Worm (Caenorhabditis elegans): ENCODE data around the gene ztf-16.

Gene ztf-16

ce11 chrX:4788958-4789357 lies 22.4 kb downstream of the ztf-16 start (continued):
- TF ChIP-seq nhr-10 (tag; optimal IDR thresholded peaks at IDR 0.05) (no peak), ztf-11 (tag; optimal IDR thresholded peaks at IDR 0.05) (no peak), snpc-4 (tag; optimal IDR thresholded peaks at IDR 0.05) (no peak)

ce11 chrX:4787525-4787924 lies 23.8 kb downstream of the ztf-16 start:
- no peak for TF ChIP-seq nhr-6 (tag; optimal IDR thresholded peaks at IDR 0.05)
- TF ChIP-seq C34F6.9 (tag; optimal IDR thresholded peaks at IDR 0.05): peak; percentile 9

- TF ChIP-seq unc-55 (GFP tag; optimal IDR thresholded peaks at IDR 0.05): peak; percentile 23
- TF ChIP-seq sma-3 (GFP tag; optimal IDR thresholded peaks at IDR 0.05): no peak
Measured at ce11 chrX:4784776-4785175, 26.6 kb downstream of the ztf-16 start.

ce11 chrX:4783117-4783775 lies 28.1 kb downstream of the ztf-16 start, which contains the start of gene F43C9.2:
F43C9.2 (plus strand) TSS chrX:4783613.
- TF ChIP-seq crh-2 (tag; optimal IDR thresholded peaks at IDR 0.05): no peak
- peak; percentile 52 for TF ChIP-seq unc-55 (GFP tag; optimal IDR thresholded peaks at IDR 0.05)
- TF ChIP-seq unc-39 (tag; optimal IDR thresholded peaks at IDR 0.05): no peak
- no peak for TF ChIP-seq mdl-1 (tag; optimal IDR thresholded peaks at IDR 0.05)
- no peak for TF ChIP-seq gmeb-1 (tag; optimal IDR thresholded peaks at IDR 0.05)
- TF ChIP-seq nhr-129 (tag; optimal IDR thresholded peaks at IDR 0.05): peak; percentile 53
- TF ChIP-seq lsy-2 (tag; optimal IDR thresholded peaks at IDR 0.05): no peak
- no peak for TF ChIP-seq skn-1 (tag; optimal IDR thresholded peaks at IDR 0.05)
- peak; percentile 26 for TF ChIP-seq C34F6.9 (tag; optimal IDR thresholded peaks at IDR 0.05)
- no peak for TF ChIP-seq nhr-25 (tag; optimal IDR thresholded peaks at IDR 0.05)

ce11 chrX:4782197-4782596 lies 29.1 kb downstream of the ztf-16 start, which contains the start of gene hum-10:
hum-10 (minus strand) TSS chrX:4782297.
- TF ChIP-seq sma-9 (GFP tag; optimal IDR thresholded peaks at IDR 0.05) (no peak), sma-9 (tag; optimal IDR thresholded peaks at IDR 0.05) (no peak), Y55F3AM.14 (GFP tag; optimal IDR thresholded peaks at IDR 0.05) (no peak), ztf-1 (GFP tag; conservative IDR thresholded peaks at IDR 0.05) (no peak), alr-1 (tag; optimal IDR thresholded peaks at IDR 0.05) (no peak), nhr-237 (tag; optimal IDR thresholded peaks at IDR 0.05) (no peak), nhr-10 (tag; optimal IDR thresholded peaks at IDR 0.05) (no peak), aly-2 (tag; optimal IDR thresholded peaks at IDR 0.05) (no peak), nhr-23 (tag; optimal IDR thresholded peaks at IDR 0.05) (no peak), ztf-11 (tag; optimal IDR thresholded peaks at IDR 0.05) (no peak), dmd-4 (tag; optimal IDR thresholded peaks at IDR 0.05) (no peak), lsy-2 (tag; optimal IDR thresholded peaks at IDR 0.05) (no peak), sem-4 (tag; optimal IDR thresholded peaks at IDR 0.05) (no peak), lin-13 (GFP tag; optimal IDR thresholded peaks at IDR 0.05) (no peak)

- TF ChIP-seq nhr-77 (tag; optimal IDR thresholded peaks at IDR 0.05) (no peak), nhr-10 (tag; optimal IDR thresholded peaks at IDR 0.05) (no peak), unc-39 (tag; optimal IDR thresholded peaks at IDR 0.05) (no peak), gmeb-1 (tag; optimal IDR thresholded peaks at IDR 0.05) (no peak), dmd-4 (tag; optimal IDR thresholded peaks at IDR 0.05) (no peak), C34F6.9 (tag; optimal IDR thresholded peaks at IDR 0.05) (no peak), nhr-129 (tag; optimal IDR thresholded peaks at IDR 0.05) (no peak), unc-55 (GFP tag; optimal IDR thresholded peaks at IDR 0.05) (no peak), egl-27 (tag; optimal IDR thresholded peaks at IDR 0.05) (no peak), skn-1 (tag; optimal IDR thresholded peaks at IDR 0.05) (no peak), ztf-1 (GFP tag; conservative IDR thresholded peaks at IDR 0.05) (no peak), nhr-23 (tag; optimal IDR thresholded peaks at IDR 0.05) (no peak), F13H6.1 (tag; optimal IDR thresholded peaks at IDR 0.05) (no peak), ZK546.5 (tag; optimal IDR thresholded peaks at IDR 0.05) (no peak), mab-5 (tag; optimal IDR thresholded peaks at IDR 0.05) (no peak), elt-1 (tag; optimal IDR thresholded peaks at IDR 0.05) (no peak), fos-1 (tag; optimal IDR thresholded peaks at IDR 0.05) (no peak), unc-62 (GFP tag; optimal IDR thresholded peaks at IDR 0.05) (no peak)
Measured at ce11 chrX:4769885-4770284, 41.5 kb downstream of the ztf-16 start, which contains the start of gene npr-1. npr-1 (minus strand) TSS chrX:4769985.

Data from whole organism, L2 larva.